Worm (Caenorhabditis elegans): ENCODE results near the gene srm-5.

ce11 chrV:14322743-14323142 is 12.3 kb upstream of the srm-5 start, which contains the start of gene F47B8.3:
- TF ChIP-seq xbp-1 (tag; optimal IDR thresholded peaks at IDR 0.05) (no peak), nhr-12 (tag; optimal IDR thresholded peaks at IDR 0.05) (no peak), nhr-11 (tag; optimal IDR thresholded peaks at IDR 0.05) (no peak)
